Worm (Caenorhabditis elegans) whole organism, dauer: ENCODE results near the gene F28B4.4.

Experiments used
- unc-62 ChIP-seq: sonication (generic microtip); optimal IDR thresholded peaks from 2 replicates; lab custom pipeline; 2017; ENCODE audit warnings: missing biosample characterization, missing genetic modification reagents, missing genetic modification characterization

The F28B4.4 gene

ce11 chrX:3218040-3218795 lies 8.8 kb upstream of the F28B4.4 start:
- TF ChIP-seq unc-62 (GFP tag; lab: Kevin White, UChicago), result no peak

ce11 chrX:3216698-3217097 lies 7.3 kb upstream of the F28B4.4 start:
- TF ChIP-seq unc-62 (GFP tag; lab: Kevin White, UChicago), result no peak

ce11 chrX:3204778-3205177 lies 4.6 kb downstream of the F28B4.4 start, which contains the start of gene F28B4.1:
F28B4.1 (plus strand) TSS chrX:3205078.
- TF ChIP-seq unc-62 (GFP tag; lab: Kevin White, UChicago), result no peak

DNA sequence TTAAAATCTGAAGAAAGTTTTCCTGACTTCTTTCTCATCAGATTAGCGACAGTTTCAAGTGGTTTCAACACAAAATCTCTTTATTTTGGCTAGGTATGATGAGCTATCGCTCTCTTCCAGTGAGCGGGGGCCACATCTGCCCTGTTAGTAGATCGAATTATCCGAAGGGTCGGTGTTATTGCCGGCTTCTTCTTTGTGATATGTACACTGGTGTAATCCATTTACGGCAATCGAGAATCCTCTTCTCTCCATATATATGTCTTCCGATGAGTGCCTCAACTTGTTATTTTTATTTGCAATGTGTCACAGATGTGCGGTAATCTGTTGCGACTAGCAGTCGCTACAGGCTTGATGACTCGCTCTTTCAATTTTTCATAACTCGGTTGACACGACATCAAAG lies 7.1 kb downstream of the F28B4.4 start:
- no peak for TF ChIP-seq unc-62 (GFP tag; lab: Kevin White, UChicago)

DNA sequence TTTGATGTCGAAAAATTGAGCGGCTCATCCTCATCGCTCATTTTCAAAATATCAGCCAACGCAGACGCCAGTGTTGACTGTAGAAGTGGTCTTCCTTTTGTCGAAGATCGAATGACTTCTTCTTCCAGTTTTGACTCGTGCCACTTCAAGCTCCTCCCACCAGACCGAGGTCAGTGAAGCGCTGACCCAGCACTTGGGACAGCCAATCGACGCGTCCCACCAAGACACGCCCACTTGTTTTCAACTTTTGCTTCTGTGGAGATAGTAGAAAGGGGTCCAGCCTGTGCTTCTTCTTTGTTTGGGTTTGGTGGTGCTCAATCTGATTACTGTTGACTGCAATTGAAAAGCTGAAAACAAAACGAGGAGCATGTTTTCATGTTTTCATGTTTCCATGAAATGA lies 10.2 kb downstream of the F28B4.4 start, which contains the start of gene fax-1:
Gene fax-1, minus strand, starts transcription at position 101 of the 400 bp plus-strand sequence.
- TF ChIP-seq unc-62 (GFP tag; lab: Kevin White, UChicago), result no peak

DNA sequence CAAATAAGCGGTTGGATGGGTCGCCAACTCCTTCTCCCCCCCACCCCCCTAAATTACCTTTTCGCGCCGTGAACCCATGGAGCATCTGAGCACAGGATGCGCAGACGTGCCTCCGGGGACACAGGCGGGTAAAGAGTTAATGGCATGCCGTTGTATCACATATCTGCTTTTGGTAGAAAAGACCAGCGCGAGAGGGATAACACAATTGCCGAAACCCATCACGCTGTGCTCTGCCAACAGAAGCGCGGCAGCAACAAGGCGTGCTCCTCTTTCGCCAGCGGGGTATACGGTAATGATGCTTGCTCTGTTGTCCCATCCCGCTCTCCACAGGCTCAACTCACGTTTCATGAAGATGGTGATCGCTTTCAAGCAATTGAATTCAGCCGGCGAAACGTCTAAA lies 12.1 kb downstream of the F28B4.4 start:
- TF ChIP-seq unc-62 (GFP tag; lab: Kevin White, UChicago), result no peak

ce11 chrX:3191353-3192065 lies 17.9 kb downstream of the F28B4.4 start:
- TF ChIP-seq unc-62 (GFP tag; lab: Kevin White, UChicago), result no peak

DNA sequence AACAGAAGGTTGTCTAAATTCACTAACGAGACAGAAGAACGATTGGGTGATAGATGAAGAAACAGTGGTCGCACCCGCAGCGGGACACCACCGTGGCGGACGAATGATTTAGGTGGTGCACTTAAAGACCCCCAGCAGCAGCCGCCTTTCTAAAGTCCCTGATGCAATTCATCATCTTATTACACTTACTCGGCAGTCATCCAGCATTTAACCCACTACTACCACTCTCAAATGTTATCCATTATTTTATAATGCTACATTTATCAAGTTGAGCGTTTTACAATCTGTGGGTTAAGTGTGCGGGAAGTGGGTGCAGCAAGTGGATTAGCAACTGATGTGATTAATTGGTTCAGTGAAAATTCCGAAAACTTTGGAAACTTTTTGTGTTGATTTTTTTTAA lies 19.2 kb downstream of the F28B4.4 start:
- no peak for TF ChIP-seq unc-62 (GFP tag; lab: Kevin White, UChicago)

DNA sequence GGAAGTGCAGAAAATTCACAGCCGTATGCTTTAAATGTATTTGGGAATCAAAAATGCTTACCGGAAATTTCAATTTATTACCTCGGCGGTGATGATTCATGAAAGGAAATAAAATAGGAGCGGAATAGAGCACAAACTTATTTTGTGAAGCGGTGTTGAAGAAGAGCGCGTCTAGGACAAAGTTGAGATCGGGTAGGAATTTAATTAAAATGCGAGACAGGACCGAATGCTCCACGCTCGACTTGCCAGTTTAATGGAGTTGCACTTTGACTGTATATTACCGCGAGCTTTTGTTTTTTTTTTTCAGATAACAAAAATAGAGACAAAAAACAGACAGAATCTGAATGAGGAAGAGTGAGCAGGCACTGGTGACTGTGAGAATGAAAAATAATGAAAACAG lies 24.8 kb downstream of the F28B4.4 start:
- TF ChIP-seq unc-62 (GFP tag; lab: Kevin White, UChicago), result no peak

DNA sequence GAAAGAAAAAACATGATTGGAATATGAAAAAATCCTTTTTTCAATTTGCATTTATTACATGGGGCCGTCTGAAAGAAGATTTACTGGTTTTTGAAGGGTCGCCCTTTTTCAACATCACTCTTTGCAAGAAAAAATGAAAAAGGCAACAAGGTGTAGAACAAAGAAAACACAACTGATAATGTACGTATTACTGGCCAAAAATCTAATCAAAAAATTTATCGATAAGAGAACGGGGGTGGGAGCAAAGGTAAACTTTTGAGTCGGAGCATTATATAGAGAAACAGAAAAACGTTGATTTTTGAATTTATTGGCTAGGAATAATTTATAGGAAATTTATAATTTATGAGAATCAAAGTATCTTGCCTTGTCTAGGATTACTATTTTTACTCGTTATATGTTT lies 27.6 kb downstream of the F28B4.4 start:
- no peak for TF ChIP-seq unc-62 (GFP tag; lab: Kevin White, UChicago)

- no peak for TF ChIP-seq unc-62 (GFP tag; lab: Kevin White, UChicago)
Measured at ce11 chrX:3181376-3181775, 28.0 kb downstream of the F28B4.4 start.

DNA sequence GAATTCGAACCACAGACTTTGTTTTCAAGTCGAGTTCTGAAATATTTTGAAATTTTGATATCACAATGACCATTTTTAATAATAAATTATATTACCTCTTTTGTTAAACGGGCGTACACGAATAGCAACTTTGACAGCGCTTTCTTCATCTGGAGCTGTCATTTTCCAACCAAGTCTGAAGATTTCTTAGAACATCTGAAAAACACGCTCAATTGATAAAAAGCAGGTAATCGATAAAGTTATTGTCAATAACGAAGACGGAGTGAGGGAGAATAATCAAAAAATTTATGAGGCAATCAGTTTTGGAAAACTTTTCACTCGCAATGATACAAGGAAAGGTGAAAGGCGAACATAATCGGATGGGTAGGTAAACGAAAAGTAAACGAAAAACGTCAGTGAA lies 30.9 kb downstream of the F28B4.4 start, which contains the start of gene klp-4:
Gene klp-4, minus strand, starts transcription at position 201 of the 400 bp plus-strand sequence.
- TF ChIP-seq unc-62 (GFP tag; lab: Kevin White, UChicago), result no peak

- no peak for TF ChIP-seq unc-62 (GFP tag; lab: Kevin White, UChicago)
Measured at ce11 chrX:3176728-3177127, 32.7 kb downstream of the F28B4.4 start.

DNA sequence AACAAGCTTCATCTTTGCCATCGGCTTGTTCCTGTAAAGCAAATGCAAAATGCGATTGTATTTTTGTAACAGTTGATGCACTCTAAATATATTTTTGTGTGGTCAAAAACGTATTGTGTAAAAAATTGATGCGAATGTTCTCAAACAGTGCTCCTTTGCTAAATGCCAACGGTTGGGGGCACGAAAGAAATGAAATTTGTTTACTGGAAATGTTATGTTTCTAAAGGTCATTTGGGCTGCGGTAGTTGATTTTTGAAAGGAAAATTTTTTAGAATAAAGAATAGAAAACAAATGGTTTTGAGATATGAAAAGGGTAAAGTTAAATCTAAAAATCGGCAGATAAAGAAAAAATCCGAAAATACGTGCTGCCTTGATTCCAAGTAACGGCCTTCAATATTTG lies 39.0 kb downstream of the F28B4.4 start, which contains the start of gene C15C7.6:
Gene C15C7.6, minus strand, starts transcription at position 101 of the 400 bp plus-strand sequence.
- TF ChIP-seq unc-62 (GFP tag; lab: Kevin White, UChicago), result no peak

ce11 chrX:3165569-3165968 lies 43.9 kb downstream of the F28B4.4 start, which contains the start of gene pfut-1:
pfut-1 (plus strand) TSS chrX:3165826.
- TF ChIP-seq unc-62 (GFP tag; lab: Kevin White, UChicago), result no peak

ce11 chrX:3163972-3164575 lies 45.3 kb downstream of the F28B4.4 start, which contains the start of gene syx-6:
syx-6 (plus strand) TSS chrX:3164525.
- no peak for TF ChIP-seq unc-62 (GFP tag; lab: Kevin White, UChicago)
